Fruit fly (Drosophila melanogaster) whole organism, wandering third instar larva: Measurements from ENCODE around the gene sNPF.

Experiments used
- Abd-B ChIP-seq: fragments of >200 bp; optimal IDR thresholded peaks from 2 replicates; lab custom pipeline; 2017; ENCODE audit warnings: missing biosample characterization, missing genetic modification characterization
- CG32264 ChIP-seq: fragments of 200-800 bp; sonication (Bioruptor generic); optimal IDR thresholded peaks from 2 replicates; lab custom pipeline; 2016; ENCODE audit warnings: missing biosample characterization, missing genetic modification characterization
- CG9705 ChIP-seq: fragments of 200-800 bp; sonication (Bioruptor generic); optimal IDR thresholded peaks from 2 replicates; lab custom pipeline; 2018; ENCODE audit warnings: missing biosample characterization, mild to moderate bottlenecking, missing genetic modification characterization
- CrebA ChIP-seq: fragments of 200-800 bp; sonication (Bioruptor generic); optimal IDR thresholded peaks from 2 replicates; lab custom pipeline; 2016; ENCODE audit warnings: missing biosample characterization, mild to moderate bottlenecking, missing genetic modification characterization, borderline replicate concordance
- Dfd ChIP-seq: fragments of >200 bp; optimal IDR thresholded peaks from 2 replicates; lab custom pipeline; 2017; ENCODE audit warnings: missing biosample characterization, missing genetic modification characterization
- Dif ChIP-seq: fragments of 200-275, 200-300 bp; sonication (Bioruptor generic); optimal IDR thresholded peaks from 2 replicates; lab custom pipeline; 2018; ENCODE audit warnings: missing biosample characterization, missing genetic modification characterization; ENCODE audit not compliant: partially characterized antibody
- GATAd ChIP-seq: sonication (Bioruptor generic); optimal IDR thresholded peaks from 2 replicates; lab custom pipeline; 2016; ENCODE audit warnings: missing biosample characterization, missing genetic modification characterization
- HLH106 ChIP-seq: fragments of 200-800 bp; optimal IDR thresholded peaks from 3 replicates; lab custom pipeline; 2019; ENCODE audit warnings: missing biosample characterization, mild to moderate bottlenecking, missing genetic modification characterization, moderate library complexity
- Hnf4 ChIP-seq: fragments of 200-800 bp; sonication (Bioruptor generic); optimal IDR thresholded peaks from 2 replicates; lab custom pipeline; 2016; ENCODE audit warnings: missing biosample characterization, mild to moderate bottlenecking, missing genetic modification characterization
- Hr78 ChIP-seq: fragments of >200 bp; optimal IDR thresholded peaks from 2 replicates; lab custom pipeline; 2017; ENCODE audit warnings: missing biosample characterization, missing genetic modification characterization
- Hr83 ChIP-seq: fragments of 200-300 bp; sonication (Bioruptor generic); optimal IDR thresholded peaks from 2 replicates; lab custom pipeline; 2016; ENCODE audit warnings: missing biosample characterization, mild to moderate bottlenecking, missing genetic modification characterization, moderate library complexity; ENCODE audit not compliant: poor library complexity, severe bottlenecking
- Jra ChIP-seq: sonication (Bioruptor generic); optimal IDR thresholded peaks from 2 replicates; lab custom pipeline; 2016; ENCODE audit warnings: missing biosample characterization, missing genetic modification characterization
- Mio ChIP-seq: sonication (Bioruptor generic); optimal IDR thresholded peaks from 2 replicates; lab custom pipeline; 2016; ENCODE audit warnings: missing biosample characterization, missing genetic modification characterization
- Myc ChIP-seq: fragments of >200 bp; optimal IDR thresholded peaks from 2 replicates; lab custom pipeline; 2017
- N ChIP-seq: fragments of >200 bp; optimal IDR thresholded peaks from 2 replicates; lab custom pipeline; 2018; ENCODE audit warnings: missing biosample characterization, missing external identifiers, missing genetic modification characterization
- OdsH ChIP-seq: fragments of 200-800 bp; sonication (Bioruptor generic); optimal IDR thresholded peaks from 2 replicates; lab custom pipeline; 2016; ENCODE audit warnings: missing biosample characterization, mild to moderate bottlenecking, missing genetic modification characterization
- Rel ChIP-seq, 2 experiments: fragments of 200-800 bp; sonication (Bioruptor generic) in 1 of 2; optimal IDR thresholded peaks; 2 replicates in 1 of 2; 3 replicates in 1 of 2; lab custom pipeline; 2016 to 2019; ENCODE audit warnings: mild to moderate bottlenecking in 2 of 2, missing biosample characterization in 2 of 2, missing genetic modification characterization in 2 of 2, moderate library complexity in 1 of 2
- Sp1 ChIP-seq: fragments of 200-800 bp; sonication (Bioruptor generic); optimal IDR thresholded peaks from 3 replicates; lab custom pipeline; 2019; ENCODE audit warnings: missing biosample characterization, mild to moderate bottlenecking, missing genetic modification characterization, moderate library complexity
- Vsx2 ChIP-seq: fragments of 200-300, 225-300 bp; sonication (Bioruptor generic); optimal IDR thresholded peaks from 2 replicates; lab custom pipeline; 2018; ENCODE audit warnings: missing biosample characterization, missing genetic modification characterization; ENCODE audit not compliant: partially characterized antibody
- br ChIP-seq: fragments of 200-800 bp; sonication (Bioruptor generic); optimal IDR thresholded peaks from 2 replicates; lab custom pipeline; 2016; ENCODE audit warnings: missing biosample characterization, missing genetic modification characterization
- brk ChIP-seq: fragments of 200-800 bp; sonication (Bioruptor generic); optimal IDR thresholded peaks from 2 replicates; lab custom pipeline; 2016; ENCODE audit warnings: missing biosample characterization, mild to moderate bottlenecking, missing genetic modification characterization
- dl ChIP-seq, 2 experiments: fragments of 175-275, 200-275 bp in 1 of 2; fragments of 200-275 bp in 1 of 2; sonication (Bioruptor generic); optimal IDR thresholded peaks; lab custom pipeline; 2018; ENCODE audit warnings: mild to moderate bottlenecking in 2 of 2, missing biosample characterization in 2 of 2, missing genetic modification characterization in 2 of 2, moderate library complexity in 2 of 2; ENCODE audit not compliant: partially characterized antibody in 2 of 2, insufficient read depth in 1 of 2
- dmrt93B ChIP-seq: fragments of 200-800 bp; sonication (Bioruptor generic); optimal IDR thresholded peaks from 2 replicates; lab custom pipeline; 2018; ENCODE audit warnings: missing biosample characterization, mild to moderate bottlenecking, missing genetic modification characterization
- dsf ChIP-seq: sonication (Bioruptor generic); optimal IDR thresholded peaks from 2 replicates; lab custom pipeline; 2016; ENCODE audit warnings: missing biosample characterization, missing genetic modification characterization, borderline replicate concordance
- ey ChIP-seq: fragments of 200-800 bp; sonication (Bioruptor generic); optimal IDR thresholded peaks from 2 replicates; lab custom pipeline; 2016; ENCODE audit warnings: missing biosample characterization, missing genetic modification characterization
- foxo ChIP-seq, 2 experiments: fragments of 200-800 bp; sonication (Bioruptor generic); optimal IDR thresholded peaks; 2 replicates in 1 of 2; 3 replicates in 1 of 2; lab custom pipeline; 2016 to 2017; ENCODE audit warnings: missing biosample characterization in 2 of 2, missing genetic modification characterization in 2 of 2
- fru ChIP-seq: fragments of 200-800 bp; sonication (Bioruptor generic); optimal IDR thresholded peaks from 3 replicates; lab custom pipeline; 2016; ENCODE audit warnings: missing biosample characterization, mild to moderate bottlenecking, missing genetic modification characterization
- h ChIP-seq: fragments of 200-800 bp; sonication (Bioruptor generic); optimal IDR thresholded peaks from 3 replicates; lab custom pipeline; 2016; ENCODE audit warnings: missing biosample characterization, mild to moderate bottlenecking, missing genetic modification characterization
- jim ChIP-seq: fragments of 175-275, 200-325 bp; sonication (Bioruptor generic); optimal IDR thresholded peaks from 2 replicates; lab custom pipeline; 2016; ENCODE audit warnings: missing biosample characterization, mild to moderate bottlenecking, missing genetic modification characterization
- lola ChIP-seq: fragments of >200 bp; optimal IDR thresholded peaks from 2 replicates; lab custom pipeline; 2017; ENCODE audit warnings: missing biosample characterization, missing genetic modification characterization
- pan ChIP-seq: fragments of >200 bp; optimal IDR thresholded peaks from 2 replicates; lab custom pipeline; 2017
- psq ChIP-seq: fragments of 200-800 bp; sonication (Bioruptor generic); optimal IDR thresholded peaks from 3 replicates; lab custom pipeline; 2017; ENCODE audit warnings: missing biosample characterization, mild to moderate bottlenecking, missing genetic modification characterization, moderate library complexity
- rgr ChIP-seq: fragments of 200-800 bp; sonication (Bioruptor generic); optimal IDR thresholded peaks from 3 replicates; lab custom pipeline; 2016; ENCODE audit warnings: missing biosample characterization, mild to moderate bottlenecking, missing genetic modification characterization
- sage ChIP-seq: fragments of 200-800 bp; sonication (Bioruptor generic); optimal IDR thresholded peaks from 2 replicates; lab custom pipeline; 2016; ENCODE audit warnings: missing biosample characterization, mild to moderate bottlenecking, missing genetic modification characterization
- sv ChIP-seq: fragments of 200-800 bp; sonication (Bioruptor generic); optimal IDR thresholded peaks from 3 replicates; lab custom pipeline; 2016; ENCODE audit warnings: missing biosample characterization, missing genetic modification characterization
- tai ChIP-seq: sonication (Bioruptor generic); optimal IDR thresholded peaks from 2 replicates; lab custom pipeline; 2016; ENCODE audit warnings: missing biosample characterization, missing genetic modification characterization
- usp ChIP-seq: fragments of >200 bp; optimal IDR thresholded peaks from 2 replicates; lab custom pipeline; 2017; ENCODE audit warnings: missing biosample characterization, missing genetic modification characterization
- woc ChIP-seq: sonication (Bioruptor generic); optimal IDR thresholded peaks from 2 replicates; lab custom pipeline; 2016; ENCODE audit warnings: missing biosample characterization, mild to moderate bottlenecking, missing genetic modification characterization

sNPF gene

DNA sequence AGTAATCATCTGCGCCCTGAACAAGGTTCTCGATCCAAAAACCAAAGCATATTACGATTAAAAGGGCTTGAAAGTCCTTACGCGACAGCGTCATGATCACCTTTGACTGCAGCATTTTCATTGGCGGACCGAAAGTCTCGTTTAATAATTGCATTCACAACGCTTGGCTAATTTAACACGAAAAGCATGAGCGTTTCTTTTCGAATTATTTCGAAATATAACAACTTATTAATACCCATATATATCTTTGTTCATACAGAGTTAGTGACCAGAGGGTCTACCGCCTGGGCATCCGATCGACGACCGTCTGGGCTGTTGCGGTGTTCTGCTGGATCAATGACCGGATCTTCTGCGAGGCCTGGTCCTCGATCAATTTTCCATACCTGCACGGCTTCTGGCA lies 44.4 kb downstream of the sNPF start, which contains the start of gene CG10730:
Gene CG10730, minus strand, starts transcription at position 101 of the 400 bp plus-strand sequence.
- TF ChIP-seq tai (no peak), CrebA (GFP tag; lab: Kevin White, UChicago) (no peak), pan (lab: Kevin White, UChicago) (no peak), Hr83 (GFP tag; lab: Kevin White, UChicago) (no peak), foxo (GFP tag; optimal IDR thresholded peaks at IDR 0.05; lab: Kevin White, UChicago) (no peak), HLH106 (tag; lab: Kevin White, UChicago) (no peak), dsf (GFP tag; lab: Kevin White, UChicago) (no peak), brk (GFP tag; lab: Kevin White, UChicago) (no peak), Mio (no peak), Myc (lab: Kevin White, UChicago) (no peak), Jra (GFP tag; lab: Kevin White, UChicago) (no peak), h (GFP tag; lab: Kevin White, UChicago) (no peak), Sp1 (GFP tag; lab: Kevin White, UChicago) (no peak), br (no peak), jim (GFP tag; lab: Kevin White, UChicago) (no peak), OdsH (GFP tag; lab: Kevin White, UChicago) (no peak), rgr (GFP tag; lab: Kevin White, UChicago) (no peak), Dfd (no peak)
- TF ChIP-seq, all 38 proteins: peak for 0

DNA sequence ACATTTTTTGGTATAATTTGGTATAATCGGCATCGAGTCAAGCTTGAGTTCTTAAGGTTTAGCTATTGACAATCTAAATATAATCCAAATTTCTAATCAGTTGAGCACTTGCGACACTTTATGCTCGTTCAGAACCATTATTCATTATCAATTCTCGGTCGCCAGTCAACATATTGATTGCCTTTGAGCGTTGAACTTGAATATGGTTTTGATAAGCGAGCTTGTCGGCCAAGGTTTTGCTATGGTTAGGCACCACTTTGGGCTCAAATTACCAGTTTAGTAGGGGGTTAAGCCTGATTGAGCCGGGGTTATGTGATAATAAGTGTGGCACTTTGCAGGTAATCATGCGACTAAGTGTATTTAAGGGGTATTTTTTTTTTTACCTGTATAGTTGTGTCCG lies 46.7 kb downstream of the sNPF start:
- TF ChIP-seq usp (no peak), foxo (GFP tag; optimal IDR thresholded peaks at IDR 0.05; lab: Kevin White, UChicago) (no peak), Hr83 (GFP tag; lab: Kevin White, UChicago) (no peak), OdsH (GFP tag; lab: Kevin White, UChicago) (no peak), fru (GFP tag; lab: Kevin White, UChicago) (no peak), Sp1 (GFP tag; lab: Kevin White, UChicago) (no peak), Myc (lab: Kevin White, UChicago) (no peak), dl (GFP tag; optimal IDR thresholded peaks at IDR 0.05; lab: Kevin White, UChicago; ENCODE audit: insufficient read depth in 1 of 2, partially characterized antibody in 2 of 2) (no peak), pan (lab: Kevin White, UChicago) (no peak), br (no peak), CrebA (GFP tag; lab: Kevin White, UChicago) (no peak), GATAd (GFP tag; lab: Kevin White, UChicago) (no peak), dsf (GFP tag; lab: Kevin White, UChicago) (no peak), jim (GFP tag; lab: Kevin White, UChicago) (no peak), Rel (GFP tag; optimal IDR thresholded peaks at IDR 0.05; lab: Kevin White, UChicago) (no peak), Rel (tag; optimal IDR thresholded peaks at IDR 0.05; lab: Kevin White, UChicago) (no peak)

DNA sequence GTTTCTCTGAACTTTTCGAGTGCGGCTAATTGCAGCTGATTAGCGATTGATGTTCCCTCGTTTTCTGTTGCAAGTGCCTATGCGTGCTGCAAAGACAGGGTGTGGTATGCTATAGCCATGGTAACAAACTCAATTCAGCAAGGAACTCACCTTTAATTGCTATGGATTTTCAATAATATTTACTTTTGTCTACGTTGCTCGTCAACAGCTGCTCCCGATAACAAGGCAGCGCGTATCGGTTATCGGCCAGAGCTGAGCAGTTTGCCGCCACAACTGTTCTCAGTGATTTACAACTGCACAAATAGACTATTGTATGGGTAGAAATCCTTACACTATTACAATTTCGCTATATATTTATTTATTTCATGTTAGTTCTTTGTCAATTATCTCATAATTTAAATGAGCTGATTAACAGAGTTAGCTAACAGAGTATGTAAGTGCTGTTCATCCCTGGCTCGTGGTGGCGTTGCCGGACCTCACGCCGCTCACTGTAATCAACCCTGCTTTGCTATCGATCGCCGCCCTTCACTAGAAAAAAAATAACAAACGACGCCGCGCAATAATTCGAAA lies 47.6 kb downstream of the sNPF start, which contains the start of the genes pr and neb:
Gene pr, minus strand, starts transcription at position 225 of the 570 bp plus-strand sequence.
Gene neb, plus strand, starts transcription at position 524 of the 570 bp plus-strand sequence.
- TF ChIP-seq Jra (GFP tag; lab: Kevin White, UChicago) (peak; percentile 15), dl (GFP tag; optimal IDR thresholded peaks at IDR 0.05; lab: Kevin White, UChicago; ENCODE audit: insufficient read depth in 1 of 2, partially characterized antibody in 2 of 2) (no peak), woc (GFP tag; lab: Kevin White, UChicago) (peak; percentile 49), brk (GFP tag; lab: Kevin White, UChicago) (peak; percentile 37), CG32264 (GFP tag; lab: Kevin White, UChicago) (peak; percentile 30), h (GFP tag; lab: Kevin White, UChicago) (peak; percentile 77), foxo (GFP tag; optimal IDR thresholded peaks at IDR 0.05; lab: Kevin White, UChicago) (peak in 1 of 2 experiments; percentile 68), fru (GFP tag; lab: Kevin White, UChicago) (peak; percentile 62), HLH106 (tag; lab: Kevin White, UChicago) (peak; percentile 7), dmrt93B (no peak), CG9705 (no peak), Myc (lab: Kevin White, UChicago) (peak; percentile 81), usp (no peak), OdsH (GFP tag; lab: Kevin White, UChicago) (peak; percentile 45), Dfd (no peak), Sp1 (GFP tag; lab: Kevin White, UChicago) (peak; percentile 71), Hnf4 (GFP tag; lab: Kevin White, UChicago) (peak; percentile 58), Hr78 (no peak), Rel (GFP tag; optimal IDR thresholded peaks at IDR 0.05; lab: Kevin White, UChicago) (no peak), Rel (tag; optimal IDR thresholded peaks at IDR 0.05; lab: Kevin White, UChicago) (peak; percentile 55), br (peak; percentile 8), jim (GFP tag; lab: Kevin White, UChicago) (no peak), sv (GFP tag; lab: Kevin White, UChicago) (peak; percentile 50), CrebA (GFP tag; lab: Kevin White, UChicago) (no peak), tai (no peak), N (no peak), dsf (GFP tag; lab: Kevin White, UChicago) (no peak), psq (GFP tag; lab: Kevin White, UChicago) (peak; percentile 33), rgr (GFP tag; lab: Kevin White, UChicago) (peak; percentile 54), GATAd (GFP tag; lab: Kevin White, UChicago) (no peak), sage (GFP tag; lab: Kevin White, UChicago) (peak; percentile 58), Dif (GFP tag; lab: Kevin White, UChicago) (no peak), Abd-B (GFP tag; lab: Kevin White, UChicago) (no peak), pan (lab: Kevin White, UChicago) (no peak), Vsx2 (peak; percentile 77), lola (GFP tag; lab: Kevin White, UChicago) (no peak), Hr83 (GFP tag; lab: Kevin White, UChicago) (no peak), Mio (no peak), ey (GFP tag; lab: Kevin White, UChicago) (peak; percentile 53)
- TF ChIP-seq, all 38 proteins: peak for 20
